Worm (Caenorhabditis elegans): ENCODE data around the gene kqt-3.

The kqt-3 gene

DNA sequence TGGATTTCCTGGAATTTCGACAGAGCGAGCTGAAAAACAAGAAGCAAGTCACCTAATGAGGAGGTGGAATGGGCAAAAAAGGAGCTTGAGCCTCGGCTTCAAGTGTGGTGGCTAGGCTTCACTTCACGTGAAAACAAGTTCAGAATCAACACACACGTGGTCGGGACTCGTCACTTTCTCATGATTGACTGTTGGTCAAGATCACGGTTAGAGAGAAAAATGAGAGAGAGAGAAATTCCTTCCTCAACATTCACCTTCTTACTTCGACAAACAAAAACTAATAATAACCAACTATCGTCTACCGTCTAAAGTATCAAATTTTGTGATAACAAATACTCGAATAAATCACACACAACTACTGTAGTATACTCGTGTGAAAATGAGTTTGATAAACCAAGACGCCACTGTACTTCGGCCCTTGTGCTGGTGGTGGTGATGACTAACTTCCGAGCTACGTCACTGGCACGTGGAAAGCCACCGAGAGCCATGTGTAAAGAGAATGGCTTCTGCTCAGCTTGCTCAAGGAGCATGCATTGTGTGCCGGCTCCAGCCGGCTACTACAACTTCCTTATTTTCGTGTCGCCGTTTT is 22.4 kb upstream of the kqt-3 start (continued):
- no peak for TF ChIP-seq arid-1 (GFP tag; conservative IDR thresholded peaks at IDR 0.05)
- 0 out of 2 replicates have a peak, but pooled peaks have one; percentile 16 for TF ChIP-seq T26A8.4 (GFP tag; IDR thresholded peaks at IDR 0.05)
- TF ChIP-seq skn-1 (tag; optimal IDR thresholded peaks at IDR 0.05), result no peak
- TF ChIP-seq Y48G9A.11 (GFP tag; IDR thresholded peaks at IDR 0.05), result no peak
- no peak for TF ChIP-seq nhr-25 (tag; optimal IDR thresholded peaks at IDR 0.05; ENCODE audit: borderline replicate concordance, insufficient read depth)
- 0 out of 2 replicates have a peak, but pooled peaks have one; percentile 24 for TF ChIP-seq lin-1 (GFP tag; IDR thresholded peaks at IDR 0.05)
- no peak for TF ChIP-seq saeg-2 (GFP tag; IDR thresholded peaks at IDR 0.05)

DNA sequence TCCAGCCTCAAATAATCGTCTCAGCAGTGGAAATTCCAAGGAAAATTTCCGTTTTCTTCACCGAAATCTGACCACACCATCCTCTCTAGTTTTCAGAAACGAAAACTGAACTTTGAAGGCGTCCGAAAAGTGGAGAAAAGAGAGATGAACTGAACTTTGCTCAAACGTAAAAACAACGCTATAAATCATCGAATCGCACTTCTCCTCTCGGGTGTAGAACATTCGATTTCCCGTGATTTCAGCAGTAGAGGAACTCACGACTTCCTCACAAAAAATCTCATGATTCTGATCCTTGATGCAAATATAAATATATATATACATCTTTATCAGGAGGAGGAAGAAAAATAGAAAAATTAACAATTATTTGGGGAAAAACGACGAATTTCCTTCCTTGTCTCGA is 20.9 kb upstream of the kqt-3 start:
- no peak for TF ChIP-seq fkh-10 (GFP tag; optimal IDR thresholded peaks at IDR 0.05)
- TF ChIP-seq set-16 (GFP tag; IDR thresholded peaks at IDR 0.05), result no peak
- no peak for TF ChIP-seq lin-29 (GFP tag; IDR thresholded peaks at IDR 0.05)
- TF ChIP-seq mdl-1 (tag; optimal IDR thresholded peaks at IDR 0.05), result peak in 1 of 2 experiments; percentile 11
- TF ChIP-seq nhr-237 (tag; optimal IDR thresholded peaks at IDR 0.05), result no peak
- TF ChIP-seq nhr-11 (tag; optimal IDR thresholded peaks at IDR 0.05), result no peak
- peak; percentile 50 for TF ChIP-seq hlh-30 (tag; optimal IDR thresholded peaks at IDR 0.05; ENCODE audit: insufficient read depth)
- no peak for TF ChIP-seq egl-43 (GFP tag; IDR thresholded peaks at IDR 0.05)
- no peak for TF ChIP-seq pha-4 (GFP tag; IDR thresholded peaks at IDR 0.05)
- TF ChIP-seq pha-4 (tag; optimal IDR thresholded peaks at IDR 0.05), result no peak
- TF ChIP-seq nhr-28 (tag; optimal IDR thresholded peaks at IDR 0.05), result peak; percentile 15
- TF ChIP-seq mes-2 (tag; optimal IDR thresholded peaks at IDR 0.05; ENCODE audit: poor library complexity, severe bottlenecking), result no peak
- no peak for TF ChIP-seq F44E2.7 (GFP tag; IDR thresholded peaks at IDR 0.05)
- no peak for TF ChIP-seq attf-4 (tag; optimal IDR thresholded peaks at IDR 0.05)

DNA sequence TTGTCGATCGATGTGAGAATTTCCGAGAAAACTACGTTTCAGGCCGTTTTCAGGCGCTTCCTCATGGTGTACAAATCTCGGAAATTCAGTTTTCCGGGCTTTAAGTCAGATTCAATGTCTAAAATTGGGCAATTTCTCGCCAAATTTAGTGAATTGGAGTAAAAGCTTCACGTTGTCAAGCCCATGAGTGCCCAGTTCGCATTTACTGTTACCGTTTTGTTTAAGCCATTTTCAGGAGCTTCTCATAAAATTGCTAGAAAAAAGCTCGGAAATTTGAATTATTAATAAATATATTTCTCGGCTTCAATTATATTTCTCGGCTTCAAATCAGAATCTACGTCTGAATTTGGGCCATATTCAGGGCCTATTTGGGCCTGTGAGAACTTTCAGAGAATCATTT is 18.2 kb upstream of the kqt-3 start:
- TF ChIP-seq nhr-11 (tag; optimal IDR thresholded peaks at IDR 0.05), result no peak
- no peak for TF ChIP-seq dpl-1 (GFP tag; optimal IDR thresholded peaks at IDR 0.05)
- no peak for TF ChIP-seq ZK337.2 (GFP tag; IDR thresholded peaks at IDR 0.05)
- TF ChIP-seq ceh-20 (GFP tag; IDR thresholded peaks at IDR 0.05), result no peak
- no peak for TF ChIP-seq Y5F2A.4 (GFP tag; optimal IDR thresholded peaks at IDR 0.05)
- peak; percentile 92 for TF ChIP-seq aha-1 (tag)
- TF ChIP-seq ceh-28 (tag; optimal IDR thresholded peaks at IDR 0.05), result no peak
- TF ChIP-seq ceh-44 (GFP tag; IDR thresholded peaks at IDR 0.05), result no peak

DNA sequence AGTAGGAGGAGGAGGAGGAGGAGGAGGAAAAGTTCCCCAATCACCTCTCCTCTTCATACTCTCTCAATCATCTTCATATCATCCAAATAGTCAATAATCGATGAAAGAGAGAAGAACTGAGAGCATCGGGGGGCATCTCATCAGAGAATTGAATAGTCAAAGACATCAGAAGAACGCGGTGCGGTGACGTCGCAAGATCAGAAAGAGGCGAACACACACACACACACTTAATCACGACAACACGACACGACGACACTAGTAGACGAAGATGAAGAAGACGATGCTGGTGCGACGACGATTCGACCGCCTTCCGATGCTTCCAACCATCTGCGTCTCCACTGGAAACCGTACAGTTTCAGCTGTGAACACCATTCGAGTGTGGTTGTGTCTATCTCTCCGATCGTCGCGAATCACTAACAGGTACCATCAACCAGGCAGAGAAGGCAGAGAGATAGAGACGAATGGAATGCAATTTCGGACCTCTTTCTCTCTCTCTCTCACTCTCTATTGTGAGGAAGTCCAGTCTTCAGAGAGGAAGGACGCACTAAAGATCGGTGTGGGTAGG is 17.4 kb upstream of the kqt-3 start:
- TF ChIP-seq lim-7 (GFP tag; IDR thresholded peaks at IDR 0.05) (no peak), R02D3.7 (tag; optimal IDR thresholded peaks at IDR 0.05) (no peak), nhr-76 (tag; optimal IDR thresholded peaks at IDR 0.05) (no peak), F49E8.2 (tag; optimal IDR thresholded peaks at IDR 0.05; ENCODE audit: borderline replicate concordance) (no peak), hlh-11 (tag; optimal IDR thresholded peaks at IDR 0.05) (peak; percentile 87), arid-1 (GFP tag; conservative IDR thresholded peaks at IDR 0.05) (no peak), aha-1 (tag) (peak; percentile 96), cey-2 (tag; optimal IDR thresholded peaks at IDR 0.05; ENCODE audit: borderline replicate concordance, insufficient read depth) (no peak), zfp-2 (tag; optimal IDR thresholded peaks at IDR 0.05) (no peak), mes-2 (tag; optimal IDR thresholded peaks at IDR 0.05; ENCODE audit: poor library complexity, severe bottlenecking) (no peak), aly-2 (tag; optimal IDR thresholded peaks at IDR 0.05) (no peak), ztf-7 (tag; optimal IDR thresholded peaks at IDR 0.05) (no peak), unc-62 (GFP tag; optimal IDR thresholded peaks at IDR 0.05 in 1 of 2) (peak in 1 of 2 experiments; percentile 100), unc-62 (tag; optimal IDR thresholded peaks at IDR 0.05) (no peak), sdz-12 (GFP tag; optimal IDR thresholded peaks at IDR 0.05) (no peak), pha-4 (GFP tag; IDR thresholded peaks at IDR 0.05) (no peak), pha-4 (tag; optimal IDR thresholded peaks at IDR 0.05) (no peak), lin-29 (GFP tag; IDR thresholded peaks at IDR 0.05) (no peak), madf-5 (GFP tag; IDR thresholded peaks at IDR 0.05) (no peak), nhr-11 (tag; optimal IDR thresholded peaks at IDR 0.05) (no peak), ZK546.5 (tag; optimal IDR thresholded peaks at IDR 0.05) (no peak), Y75B8A.6 (GFP tag; IDR thresholded peaks at IDR 0.05) (no peak), nhr-102 (tag; optimal IDR thresholded peaks at IDR 0.05) (no peak), ceh-62 (tag; optimal IDR thresholded peaks at IDR 0.05) (no peak)
